Worm (Caenorhabditis elegans): ENCODE data around the gene W03C9.2.

- TF ChIP-seq ref-1 (GFP tag; conservative IDR thresholded peaks at IDR 0.05) (no peak), T22C8.4 (GFP tag; IDR thresholded peaks at IDR 0.05) (no peak), ztf-29 (GFP tag; IDR thresholded peaks at IDR 0.05) (no peak), ztf-23 (GFP tag; IDR thresholded peaks at IDR 0.05) (no peak), med-1 (GFP tag; optimal IDR thresholded peaks at IDR 0.05; ENCODE audit: insufficient read depth) (no peak), cog-1 (tag; optimal IDR thresholded peaks at IDR 0.05) (no peak), tab-1 (GFP tag; IDR thresholded peaks at IDR 0.05) (no peak)
These were observed 45.2 kb upstream of the W03C9.2 start for ce11 chrII:11916945-11917344.

All from whole organism, midembryonic.